Worm (Caenorhabditis elegans) whole organism, L2 larva: ENCODE results near the gene vha-2.
A peak's percentile ranks its signal among the peaks of the same experiment; 100 is the strongest.

Source experiments
- C34F6.9 ChIP-seq: fragments of 150-350 bp; optimal IDR thresholded peaks from 2 replicates; lab custom pipeline; 2014; ENCODE audit warnings: missing biosample characterization, missing genetic modification characterization
- F13H6.1 ChIP-seq: sonication (generic microtip); optimal IDR thresholded peaks from 2 replicates; lab custom pipeline; 2016; ENCODE audit warnings: missing genetic modification characterization, missing compliant biosample characterization
- alr-1 ChIP-seq: fragments of 150-350 bp; optimal IDR thresholded peaks from 2 replicates; lab custom pipeline; 2014; ENCODE audit warnings: missing biosample characterization, missing genetic modification characterization
- aly-2 ChIP-seq: fragments of 150-350 bp; optimal IDR thresholded peaks from 2 replicates; lab custom pipeline; 2014; ENCODE audit warnings: missing biosample characterization, missing genetic modification characterization
- ama-1 ChIP-seq: fragments of 150-350 bp; optimal IDR thresholded peaks from 2 replicates; lab custom pipeline; 2018; ENCODE audit warnings: inconsistent platforms
- blmp-1 ChIP-seq: sonication (generic microtip); optimal IDR thresholded peaks from 2 replicates; lab custom pipeline; 2017; ENCODE audit warnings: missing genetic modification characterization, mild to moderate bottlenecking, missing compliant biosample characterization, antibody characterized with exemption, moderate library complexity; ENCODE audit not compliant: insufficient read depth
- crh-2 ChIP-seq: sonication (generic microtip); optimal IDR thresholded peaks from 2 replicates; lab custom pipeline; 2017; ENCODE audit warnings: missing biosample characterization, missing genetic modification characterization
- dmd-4 ChIP-seq: sonication (generic microtip); optimal IDR thresholded peaks from 2 replicates; lab custom pipeline; 2017; ENCODE audit warnings: missing biosample characterization, missing genetic modification characterization
- elt-1 ChIP-seq: fragments of 150-350 bp; optimal IDR thresholded peaks from 2 replicates; lab custom pipeline; 2014; ENCODE audit warnings: missing biosample characterization, missing genetic modification characterization
- fos-1 ChIP-seq: fragments of 150-350 bp; optimal IDR thresholded peaks from 2 replicates; lab custom pipeline; 2014; ENCODE audit warnings: missing biosample characterization, missing genetic modification characterization
- lin-11 ChIP-seq: fragments of 150-350 bp; sonication (generic microtip); optimal IDR thresholded peaks from 2 replicates; lab custom pipeline; 2014; ENCODE audit warnings: missing biosample characterization, missing genetic modification characterization, inconsistent platforms, mixed read lengths
- lin-39 ChIP-seq: fragments of 150-350 bp; optimal IDR thresholded peaks from 2 replicates; lab custom pipeline; 2014; ENCODE audit warnings: missing biosample characterization, missing genetic modification reagents, missing genetic modification characterization
- lsy-2 ChIP-seq, 2 experiments: fragments of 150-350 bp in 1 of 2; sonication (generic microtip) in 1 of 2; optimal IDR thresholded peaks; 2 replicates each; lab custom pipeline; 2014 to 2017; ENCODE audit warnings: missing biosample characterization in 2 of 2, missing genetic modification characterization in 2 of 2
- mab-5 ChIP-seq: fragments of 150-350 bp; optimal IDR thresholded peaks from 2 replicates; lab custom pipeline; 2014; ENCODE audit warnings: missing biosample characterization, missing genetic modification characterization
- mbf-1 ChIP-seq: sonication (generic microtip); optimal IDR thresholded peaks from 2 replicates; lab custom pipeline; 2017; ENCODE audit warnings: missing biosample characterization, missing genetic modification characterization
- nhr-10 ChIP-seq: sonication (generic microtip); optimal IDR thresholded peaks from 2 replicates; lab custom pipeline; 2017; ENCODE audit warnings: missing biosample characterization, missing genetic modification characterization
- nhr-129 ChIP-seq: fragments of 150-350 bp; optimal IDR thresholded peaks from 2 replicates; lab custom pipeline; 2014; ENCODE audit warnings: missing biosample characterization, missing genetic modification characterization
- nhr-21 ChIP-seq: fragments of 150-350 bp; optimal IDR thresholded peaks from 2 replicates; lab custom pipeline; 2014; ENCODE audit warnings: missing biosample characterization, missing genetic modification characterization
- nhr-23 ChIP-seq: fragments of 150-350 bp; optimal IDR thresholded peaks from 2 replicates; lab custom pipeline; 2014; ENCODE audit warnings: missing biosample characterization, missing genetic modification reagents, missing genetic modification characterization
- nhr-237 ChIP-seq: fragments of 150-350 bp; optimal IDR thresholded peaks from 2 replicates; lab custom pipeline; 2014; ENCODE audit warnings: missing biosample characterization, missing genetic modification characterization
- nhr-25 ChIP-seq: fragments of 150-350 bp; sonication (generic microtip); optimal IDR thresholded peaks from 3 replicates; lab custom pipeline; 2014; ENCODE audit warnings: missing biosample characterization, missing genetic modification characterization
- nhr-6 ChIP-seq: fragments of 150-350 bp; optimal IDR thresholded peaks from 2 replicates; lab custom pipeline; 2014; ENCODE audit warnings: missing biosample characterization, missing genetic modification characterization
- nhr-77 ChIP-seq: fragments of 150-350 bp; optimal IDR thresholded peaks from 2 replicates; lab custom pipeline; 2014; ENCODE audit warnings: missing biosample characterization, missing genetic modification characterization
- peb-1 ChIP-seq: fragments of 150-350 bp; optimal IDR thresholded peaks from 2 replicates; lab custom pipeline; 2014; ENCODE audit warnings: missing biosample characterization, missing genetic modification characterization
- sem-4 ChIP-seq: fragments of 150-350 bp; optimal IDR thresholded peaks from 2 replicates; lab custom pipeline; 2014; ENCODE audit warnings: missing biosample characterization, missing genetic modification reagents, missing genetic modification characterization
- skn-1 ChIP-seq: sonication (generic microtip); optimal IDR thresholded peaks from 2 replicates; lab custom pipeline; 2017; ENCODE audit warnings: missing biosample characterization, missing genetic modification characterization
- sma-3 ChIP-seq: sonication (generic microtip); optimal IDR thresholded peaks from 2 replicates; lab custom pipeline; 2016; ENCODE audit warnings: missing genetic modification reagents, missing genetic modification characterization, missing compliant biosample characterization
- sma-9 ChIP-seq, 2 experiments: fragments of 150-350 bp in 1 of 2; sonication (generic microtip) in 1 of 2; optimal IDR thresholded peaks; 2 replicates each; lab custom pipeline; 2014 to 2016; ENCODE audit warnings: missing genetic modification characterization in 2 of 2, mild to moderate bottlenecking in 1 of 2, missing biosample characterization in 1 of 2, missing compliant biosample characterization in 1 of 2, missing genetic modification reagents in 1 of 2, moderate library complexity in 1 of 2
- snpc-4 ChIP-seq: fragments of 150-350 bp; optimal IDR thresholded peaks from 2 replicates; lab custom pipeline; 2014; ENCODE audit warnings: missing biosample characterization, missing genetic modification characterization
- unc-39 ChIP-seq: fragments of 150-350 bp; optimal IDR thresholded peaks from 2 replicates; lab custom pipeline; 2014; ENCODE audit warnings: missing biosample characterization, missing genetic modification characterization
- unc-55 ChIP-seq: fragments of 150-350 bp; sonication (generic microtip); optimal IDR thresholded peaks from 3 replicates; lab custom pipeline; 2014; ENCODE audit warnings: missing biosample characterization, missing genetic modification reagents, missing genetic modification characterization
- unc-62 ChIP-seq: fragments of 150-350 bp; optimal IDR thresholded peaks from 2 replicates; lab custom pipeline; 2014; ENCODE audit warnings: missing biosample characterization, missing genetic modification reagents, missing genetic modification characterization
- ztf-11 ChIP-seq: sonication (generic microtip); optimal IDR thresholded peaks from 2 replicates; lab custom pipeline; 2017; ENCODE audit warnings: missing biosample characterization, missing genetic modification characterization
- ztf-4 ChIP-seq: fragments of 150-350 bp; optimal IDR thresholded peaks from 2 replicates; lab custom pipeline; 2014; ENCODE audit warnings: missing biosample characterization, missing genetic modification characterization

vha-2 gene

ce11 chrIII:9766175-9766574, 15.8 kb upstream of the vha-2 start, which contains the start of gene cbp-1:
Gene cbp-1 (plus strand): TSS chrIII:9766509.
- TF ChIP-seq nhr-6 (tag; lab: Kevin White, UChicago) (peak; percentile 14), unc-55 (GFP tag; lab: Kevin White, UChicago) (peak; percentile 52), alr-1 (tag; lab: Kevin White, UChicago) (no peak), ztf-4 (no peak), C34F6.9 (tag; lab: Kevin White, UChicago) (peak; percentile 68), nhr-10 (tag; lab: Kevin White, UChicago) (no peak), lin-11 (tag; lab: Kevin White, UChicago) (no peak), nhr-25 (tag; lab: Kevin White, UChicago) (peak; percentile 29), skn-1 (tag; lab: Kevin White, UChicago) (no peak), lsy-2 (tag; optimal IDR thresholded peaks at IDR 0.05; lab: Kevin White, UChicago) (peak; percentile 49 to 78), F13H6.1 (peak; percentile 22), blmp-1 (tag; lab: Kevin White, UChicago) (no peak), sma-9 (GFP tag; optimal IDR thresholded peaks at IDR 0.05; lab: Kevin White, UChicago) (peak; percentile 67), sma-9 (tag; optimal IDR thresholded peaks at IDR 0.05; lab: Kevin White, UChicago) (no peak), fos-1 (tag; lab: Kevin White, UChicago) (peak; percentile 15), snpc-4 (tag; lab: Kevin White, UChicago) (peak; percentile 17), crh-2 (peak; percentile 67), nhr-129 (tag; lab: Kevin White, UChicago) (peak; percentile 53)

ce11 chrIII:9767095-9767494, 14.9 kb upstream of the vha-2 start:
- TF ChIP-seq nhr-23 (tag; lab: Kevin White, UChicago) (no peak), peb-1 (tag; lab: Kevin White, UChicago) (no peak), dmd-4 (tag; lab: Kevin White, UChicago) (no peak), alr-1 (tag; lab: Kevin White, UChicago) (no peak), elt-1 (tag; lab: Kevin White, UChicago) (no peak), aly-2 (no peak), nhr-237 (tag; lab: Kevin White, UChicago) (no peak), ama-1 (lab: Kevin White, UChicago) (no peak)

DNA sequence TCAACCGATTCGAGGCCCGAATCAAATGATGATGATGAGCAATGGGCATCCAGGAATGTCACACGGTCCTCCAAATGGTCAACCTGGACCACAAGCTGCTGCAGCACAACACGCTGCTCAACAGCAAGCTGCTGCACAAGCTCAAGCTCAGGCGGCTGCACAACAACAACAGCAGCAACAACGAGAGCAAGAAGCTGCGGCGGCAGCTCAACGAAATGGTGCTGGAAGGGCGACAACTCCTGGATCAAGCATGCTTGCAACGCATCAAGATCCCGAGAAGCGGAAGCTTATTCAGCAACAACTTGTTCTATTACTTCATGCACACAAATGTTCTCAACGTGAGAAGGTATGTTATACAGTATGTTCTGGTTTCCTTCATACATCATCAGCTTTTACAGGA, 13.9 kb upstream of the vha-2 start:
- TF ChIP-seq aly-2 = no peak
- TF ChIP-seq lsy-2 (tag; optimal IDR thresholded peaks at IDR 0.05; lab: Kevin White, UChicago) = no peak

DNA sequence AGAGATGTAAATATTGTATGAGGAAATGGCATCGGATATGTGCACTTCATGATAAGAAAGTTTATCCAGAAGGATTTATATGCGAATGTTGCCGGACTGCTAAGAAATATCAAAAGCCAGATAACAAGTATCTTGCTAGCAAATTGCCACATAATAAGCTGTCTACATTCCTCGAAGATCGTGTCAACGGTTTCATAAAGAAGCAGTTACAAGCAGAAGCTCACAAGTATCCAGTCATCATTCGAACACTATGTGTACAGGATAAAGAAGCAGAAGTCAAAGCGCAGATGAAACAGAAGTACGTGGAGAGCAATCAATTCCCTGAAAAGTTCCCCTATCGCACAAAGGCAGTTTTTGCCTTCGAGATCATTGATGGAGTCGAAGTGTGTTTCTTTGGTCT, 11.4 kb upstream of the vha-2 start:
- TF ChIP-seq lin-39 (tag; lab: Kevin White, UChicago) (no peak), ama-1 (lab: Kevin White, UChicago) (no peak), nhr-77 (tag; lab: Kevin White, UChicago) (no peak), sem-4 (no peak), C34F6.9 (tag; lab: Kevin White, UChicago) (no peak), unc-39 (tag; lab: Kevin White, UChicago) (no peak), ztf-4 (no peak), nhr-10 (tag; lab: Kevin White, UChicago) (no peak), mab-5 (tag; lab: Kevin White, UChicago) (no peak), alr-1 (tag; lab: Kevin White, UChicago) (no peak), snpc-4 (tag; lab: Kevin White, UChicago) (no peak), ztf-11 (tag; lab: Kevin White, UChicago) (no peak)
- TF ChIP-seq, all 48 proteins: peak for 0

ce11 chrIII:9772394-9772793, 9.6 kb upstream of the vha-2 start:
- no peak for TF ChIP-seq peb-1 (tag; lab: Kevin White, UChicago)
- no peak for TF ChIP-seq nhr-23 (tag; lab: Kevin White, UChicago)
- TF ChIP-seq nhr-6 (tag; lab: Kevin White, UChicago) = no peak
- no peak for TF ChIP-seq nhr-21 (tag; lab: Kevin White, UChicago)
- no peak for TF ChIP-seq mbf-1 (tag; lab: Kevin White, UChicago)
- no peak for TF ChIP-seq unc-62 (GFP tag; lab: Kevin White, UChicago)
- TF ChIP-seq unc-39 (tag; lab: Kevin White, UChicago) = no peak
- no peak for TF ChIP-seq blmp-1 (tag; lab: Kevin White, UChicago)
- no peak for TF ChIP-seq sma-3 (GFP tag; lab: Kevin White, UChicago)
- no peak for TF ChIP-seq ztf-11 (tag; lab: Kevin White, UChicago)
- TF ChIP-seq nhr-25 (tag; lab: Kevin White, UChicago) = no peak
- TF ChIP-seq, all 48 proteins: peak for 0
